Worm (Caenorhabditis elegans) whole organism, young adult: Measurements from ENCODE around the gene M01B2.10.

Experiments used
- B0019.2 ChIP-seq: fragments of 200-800 bp; sonication (Bioruptor generic); conservative IDR thresholded peaks from 2 replicates; pipeline ENCODE4 v1.3.6; 2022; ENCODE audit warnings: missing genetic modification reagents, missing genetic modification characterization, missing compliant biosample characterization
- B0336.3 ChIP-seq: fragments of 200-800 bp; sonication (Bioruptor generic); IDR thresholded peaks from 2 replicates; pipeline ENCODE4 v1.3.6; 2022; ENCODE audit warnings: missing genetic modification characterization, missing compliant biosample characterization
- D2030.7 ChIP-seq: fragments of 200-800 bp; sonication (Bioruptor generic); IDR thresholded peaks from 2 replicates; pipeline ENCODE4 v1.3.6; 2022; ENCODE audit warnings: missing genetic modification reagents, missing genetic modification characterization, missing compliant biosample characterization
- F10E7.11 ChIP-seq: sonication (generic microtip); optimal IDR thresholded peaks from 2 replicates; lab custom pipeline; 2017; ENCODE audit warnings: mild to moderate bottlenecking, missing genetic modification characterization, moderate library complexity, missing compliant biosample characterization
- F22D6.2 ChIP-seq: sonication (generic microtip); optimal IDR thresholded peaks from 2 replicates; lab custom pipeline; 2016; ENCODE audit warnings: mild to moderate bottlenecking, missing genetic modification characterization, missing compliant biosample characterization
- F37B4.10 ChIP-seq: fragments of 200-800 bp; sonication (Bioruptor generic); IDR thresholded peaks from 2 replicates; pipeline ENCODE4 v1.3.6; 2022; ENCODE audit warnings: missing genetic modification characterization, missing compliant biosample characterization
- F52B5.7 ChIP-seq: sonication (generic microtip); optimal IDR thresholded peaks from 2 replicates; lab custom pipeline; 2016; ENCODE audit warnings: mild to moderate bottlenecking, missing genetic modification characterization, missing compliant biosample characterization
- K12H6.12 ChIP-seq: fragments of 200-800 bp; sonication (Bioruptor generic); optimal IDR thresholded peaks from 2 replicates; lab custom pipeline; 2018; ENCODE audit warnings: mild to moderate bottlenecking, missing genetic modification characterization, missing compliant biosample characterization
- T26A5.8 ChIP-seq: sonication (generic microtip); optimal IDR thresholded peaks from 2 replicates; lab custom pipeline; 2016; ENCODE audit warnings: missing genetic modification characterization, missing compliant biosample characterization
- Y53G8AR.9 ChIP-seq: fragments of 200-800 bp; sonication (Bioruptor generic); conservative IDR thresholded peaks from 2 replicates; pipeline ENCODE4 v1.3.6; 2022; ENCODE audit warnings: missing genetic modification reagents, missing genetic modification characterization, missing compliant biosample characterization
- akir-1 ChIP-seq: fragments of 200-800 bp; sonication (Bioruptor generic); optimal IDR thresholded peaks from 2 replicates; lab custom pipeline; 2018; ENCODE audit warnings: mild to moderate bottlenecking, missing genetic modification characterization, moderate library complexity, missing compliant biosample characterization
- aptf-3 ChIP-seq: fragments of 200-800 bp; sonication (Bioruptor generic); IDR thresholded peaks from 2 replicates; pipeline ENCODE4 v1.3.6; 2022; ENCODE audit warnings: missing genetic modification characterization, missing compliant biosample characterization
- atf-7 ChIP-seq: sonication (generic microtip); optimal IDR thresholded peaks from 2 replicates; lab custom pipeline; 2017; ENCODE audit warnings: mild to moderate bottlenecking, missing genetic modification characterization, missing compliant biosample characterization
- bed-1 ChIP-seq: fragments of 200-800 bp; sonication (Bioruptor generic); IDR thresholded peaks from 2 replicates; pipeline ENCODE4 v1.3.6; 2022; ENCODE audit warnings: missing genetic modification reagents, missing genetic modification characterization, missing compliant biosample characterization
- cebp-2 ChIP-seq: fragments of 200-800 bp; sonication (Bioruptor generic); IDR thresholded peaks from 2 replicates; pipeline ENCODE4 v1.3.6; 2022; ENCODE audit warnings: missing genetic modification characterization, missing compliant biosample characterization
- ceh-100 ChIP-seq: fragments of 200-800 bp; sonication (Bioruptor generic); IDR thresholded peaks from 2 replicates; pipeline ENCODE4 v1.3.6; 2022; ENCODE audit warnings: missing genetic modification reagents, missing genetic modification characterization, missing compliant biosample characterization
- ceh-40 ChIP-seq: fragments of 200-800 bp; sonication (Bioruptor generic); IDR thresholded peaks from 2 replicates; pipeline ENCODE4 v1.3.6; 2022; ENCODE audit warnings: missing genetic modification characterization, missing compliant biosample characterization
- ceh-91 ChIP-seq: fragments of 200-800 bp; sonication (Bioruptor generic); IDR thresholded peaks from 2 replicates; pipeline ENCODE4 v1.3.6; 2022; ENCODE audit warnings: missing genetic modification reagents, missing genetic modification characterization, missing compliant biosample characterization
- dpff-1 ChIP-seq: sonication (generic microtip); optimal IDR thresholded peaks from 2 replicates; lab custom pipeline; 2017; ENCODE audit warnings: mild to moderate bottlenecking, missing genetic modification characterization, missing compliant biosample characterization
- ekl-4 ChIP-seq: fragments of 200-800 bp; sonication (Bioruptor generic); IDR thresholded peaks from 2 replicates; pipeline ENCODE4 v1.3.6; 2022; ENCODE audit warnings: missing genetic modification reagents, missing genetic modification characterization, missing compliant biosample characterization
- gei-17 ChIP-seq: fragments of 200-800 bp; sonication (Bioruptor generic); optimal IDR thresholded peaks from 2 replicates; lab custom pipeline; 2018; ENCODE audit warnings: mild to moderate bottlenecking, missing genetic modification characterization, missing compliant biosample characterization
- hmg-1.2 ChIP-seq: fragments of 200-800 bp; sonication (Bioruptor generic); IDR thresholded peaks from 2 replicates; pipeline ENCODE4 v1.3.6; 2022; ENCODE audit warnings: missing genetic modification reagents, missing genetic modification characterization, missing compliant biosample characterization
- lin-54 ChIP-seq: fragments of 200-800 bp; sonication (Bioruptor generic); optimal IDR thresholded peaks from 2 replicates; lab custom pipeline; 2018; ENCODE audit warnings: mild to moderate bottlenecking, missing genetic modification characterization, missing compliant biosample characterization
- madf-8 ChIP-seq: fragments of 200-800 bp; sonication (Bioruptor generic); conservative IDR thresholded peaks from 2 replicates; pipeline ENCODE4 v1.3.6; 2022; ENCODE audit warnings: missing genetic modification reagents, missing genetic modification characterization, missing compliant biosample characterization
- mel-28 ChIP-seq: sonication (generic microtip); optimal IDR thresholded peaks from 2 replicates; lab custom pipeline; 2016; ENCODE audit warnings: borderline replicate concordance, mild to moderate bottlenecking, missing genetic modification characterization, missing compliant biosample characterization
- mxl-1 ChIP-seq: sonication (generic microtip); optimal IDR thresholded peaks from 2 replicates; lab custom pipeline; 2016; ENCODE audit warnings: missing genetic modification characterization, missing compliant biosample characterization
- nfya-1 ChIP-seq: sonication (generic microtip); optimal IDR thresholded peaks from 2 replicates; lab custom pipeline; 2017; ENCODE audit warnings: antibody characterized with exemption, missing compliant biosample characterization, missing genetic modification characterization, borderline replicate concordance; ENCODE audit not compliant: insufficient read depth
- pbrm-1 ChIP-seq: fragments of 200-800 bp; sonication (Bioruptor generic); IDR thresholded peaks from 2 replicates; pipeline ENCODE4 v1.3.6; 2022; ENCODE audit warnings: missing genetic modification reagents, missing genetic modification characterization, missing compliant biosample characterization
- rec-8 ChIP-seq, 2 experiments: sonication (generic microtip); optimal IDR thresholded peaks; 2 replicates each; lab custom pipeline; 2016; ENCODE audit warnings: mild to moderate bottlenecking in 2 of 2, missing genetic modification characterization in 2 of 2, missing genetic modification reagents in 2 of 2, missing genotype in 2 of 2, missing biosample characterization in 1 of 2, missing compliant biosample characterization in 1 of 2, moderate library complexity in 1 of 2
- rpc-1 ChIP-seq, 2 experiments: fragments of 150-350 bp in 1 of 2; sonication (generic microtip) in 1 of 2; optimal IDR thresholded peaks; 2 replicates each; lab custom pipeline; 2014 to 2018; ENCODE audit warnings: missing biosample characterization in 1 of 2, missing genetic modification characterization in 1 of 2, missing genetic modification reagents in 1 of 2, missing genotype in 1 of 2
- snpc-1.1 ChIP-seq: sonication (generic microtip); optimal IDR thresholded peaks from 2 replicates; lab custom pipeline; 2017; ENCODE audit warnings: missing genetic modification characterization, mild to moderate bottlenecking, missing compliant biosample characterization, antibody characterized with exemption, moderate library complexity, missing genotype, missing genetic modification reagents; ENCODE audit not compliant: insufficient read depth
- snpc-1.3 ChIP-seq: sonication (generic microtip); optimal IDR thresholded peaks from 2 replicates; lab custom pipeline; 2017; ENCODE audit warnings: missing genetic modification characterization, mild to moderate bottlenecking, missing compliant biosample characterization, antibody characterized with exemption, moderate library complexity, missing genotype, missing genetic modification reagents; ENCODE audit not compliant: insufficient read depth
- somi-1 ChIP-seq: fragments of 200-800 bp; sonication (Bioruptor generic); optimal IDR thresholded peaks from 2 replicates; lab custom pipeline; 2018; ENCODE audit warnings: mild to moderate bottlenecking, missing genetic modification characterization, missing compliant biosample characterization
- zim-3 ChIP-seq: sonication (generic microtip); optimal IDR thresholded peaks from 2 replicates; lab custom pipeline; 2017; ENCODE audit warnings: mild to moderate bottlenecking, missing genetic modification characterization, moderate library complexity, missing compliant biosample characterization
- ztf-25 ChIP-seq: fragments of 200-800 bp; sonication (Bioruptor generic); IDR thresholded peaks from 2 replicates; pipeline ENCODE4 v1.3.6; 2022; ENCODE audit warnings: missing genetic modification reagents, missing genetic modification characterization, missing compliant biosample characterization
- ztf-26 ChIP-seq: sonication (generic microtip); optimal IDR thresholded peaks from 2 replicates; lab custom pipeline; 2017; ENCODE audit warnings: missing genetic modification characterization, missing compliant biosample characterization
- ztf-6 ChIP-seq: fragments of 200-800 bp; sonication (Bioruptor generic); IDR thresholded peaks from 2 replicates; pipeline ENCODE4 v1.3.6; 2022; ENCODE audit warnings: missing genetic modification reagents, missing genetic modification characterization, missing compliant biosample characterization

The M01B2.10 gene

ce11 chrV:15226206-15226605 lies 36.0 kb downstream of the M01B2.10 start:
- TF ChIP-seq ekl-4 (no peak), madf-8 (GFP tag; lab: Robert Waterston, UW) (no peak), Y53G8AR.9 (no peak), rec-8 (tag; optimal IDR thresholded peaks at IDR 0.05; lab: Kevin White, UChicago) (no peak), ceh-91 (GFP tag; lab: Robert Waterston, UW) (no peak), ceh-100 (GFP tag; lab: Robert Waterston, UW) (no peak), F52B5.7 (tag; lab: Kevin White, UChicago) (no peak), B0019.2 (GFP tag; lab: Robert Waterston, UW) (no peak), nfya-1 (tag; lab: Kevin White, UChicago) (no peak), somi-1 (GFP tag; lab: Kevin White, UChicago) (no peak), F37B4.10 (no peak), mel-28 (tag; lab: Kevin White, UChicago) (no peak), D2030.7 (GFP tag; lab: Robert Waterston, UW) (no peak), hmg-1.2 (GFP tag; lab: Robert Waterston, UW) (no peak), lin-54 (GFP tag; lab: Kevin White, UChicago) (no peak), atf-7 (tag; lab: Kevin White, UChicago) (no peak)

DNA sequence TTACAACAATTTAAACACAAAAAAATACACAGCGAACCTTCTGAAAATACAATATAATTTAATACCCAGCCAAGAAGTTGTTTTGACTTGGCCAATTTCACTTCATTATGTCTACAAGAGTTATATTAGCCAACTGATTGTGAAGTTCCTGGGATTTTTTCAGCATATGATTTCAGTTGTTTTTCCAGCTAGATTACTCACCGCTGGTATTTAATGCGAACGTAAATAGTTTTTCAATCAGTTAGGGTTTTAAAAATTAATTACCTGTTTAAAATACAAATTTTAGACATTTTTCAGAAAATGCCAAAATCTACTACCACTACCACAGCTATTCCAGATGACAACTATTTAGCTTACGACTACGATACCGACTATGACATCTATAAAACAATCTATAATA lies 36.6 kb downstream of the M01B2.10 start, which contains the start of gene srw-14:
Gene srw-14, plus strand, starts transcription at position 301 of the 400 bp plus-strand sequence.
- TF ChIP-seq zim-3 (no peak), rec-8 (tag; optimal IDR thresholded peaks at IDR 0.05; lab: Kevin White, UChicago) (no peak), snpc-1.3 (no peak), rpc-1 (optimal IDR thresholded peaks at IDR 0.05; lab: Kevin White, UChicago) (no peak), rpc-1 (tag; optimal IDR thresholded peaks at IDR 0.05; lab: Kevin White, UChicago) (no peak), cebp-2 (GFP tag; lab: Robert Waterston, UW) (no peak), akir-1 (GFP tag; lab: Kevin White, UChicago) (no peak), somi-1 (GFP tag; lab: Kevin White, UChicago) (no peak)
- TF ChIP-seq, all 124 proteins: peak for 0

- TF ChIP-seq ceh-40 (GFP tag; lab: Robert Waterston, UW) (no peak), F52B5.7 (tag; lab: Kevin White, UChicago) (no peak), bed-1 (GFP tag; lab: Robert Waterston, UW) (no peak), ztf-25 (GFP tag; lab: Robert Waterston, UW) (no peak), F10E7.11 (tag; lab: Kevin White, UChicago) (no peak), aptf-3 (GFP tag; lab: Robert Waterston, UW) (no peak), B0336.3 (GFP tag; lab: Robert Waterston, UW) (no peak), K12H6.12 (tag; lab: Kevin White, UChicago) (no peak), T26A5.8 (no peak), ztf-6 (GFP tag; lab: Robert Waterston, UW) (no peak), gei-17 (GFP tag; lab: Kevin White, UChicago) (no peak), zim-3 (no peak), F22D6.2 (tag; lab: Kevin White, UChicago) (no peak), ztf-26 (tag; lab: Kevin White, UChicago) (no peak), ceh-100 (GFP tag; lab: Robert Waterston, UW) (no peak), dpff-1 (tag; lab: Kevin White, UChicago) (no peak), mxl-1 (tag; lab: Kevin White, UChicago) (no peak), pbrm-1 (GFP tag; lab: Robert Waterston, UW) (no peak), snpc-1.1 (no peak)
- TF ChIP-seq, all 124 proteins: peak for 0
Measured at ce11 chrV:15223668-15224067, 38.6 kb downstream of the M01B2.10 start, which contains the start of gene srw-24. TSS of gene srw-24 (plus strand) at chrV:15223968.
